Fruit fly (Drosophila melanogaster) whole organism, pupa: ENCODE results near the gene Pif1B.

Experiments
- CG10348 ChIP-seq: fragments of 200-800 bp; sonication (Bioruptor generic); IDR thresholded peaks from 2 replicates; pipeline ENCODE4 v1.3.6; 2022; ENCODE audit warnings: missing biosample characterization, missing genetic modification characterization
- CG12605 ChIP-seq: fragments of 200-800 bp; sonication (Bioruptor generic); IDR thresholded peaks from 2 replicates; pipeline ENCODE4 v1.3.6; 2022; ENCODE audit warnings: missing biosample characterization, missing genetic modification characterization
- CG13204 ChIP-seq: fragments of 200-800 bp; sonication (Bioruptor generic); optimal IDR thresholded peaks from 2 replicates; lab custom pipeline; 2018; ENCODE audit warnings: missing biosample characterization, mild to moderate bottlenecking, missing genetic modification characterization, moderate library complexity
- CG14655 ChIP-seq: fragments of 200-800 bp; sonication (Bioruptor generic); optimal IDR thresholded peaks from 3 replicates; lab custom pipeline; 2017; ENCODE audit warnings: mild to moderate bottlenecking, missing biosample characterization, missing genetic modification reagents, missing genetic modification characterization
- CG15710 ChIP-seq: fragments of 200-800 bp; sonication (Bioruptor generic); optimal IDR thresholded peaks from 2 replicates; lab custom pipeline; 2018; ENCODE audit warnings: missing biosample characterization, mild to moderate bottlenecking, missing genetic modification characterization, moderate library complexity
- CG17806 ChIP-seq: fragments of 200-800 bp; sonication (Bioruptor generic); optimal IDR thresholded peaks from 2 replicates; lab custom pipeline; 2018; ENCODE audit warnings: missing biosample characterization, mild to moderate bottlenecking, missing genetic modification characterization, moderate library complexity
- CG32121 ChIP-seq: fragments of 200-800 bp; sonication (Bioruptor generic); IDR thresholded peaks from 2 replicates; pipeline ENCODE4 v1.3.6; 2022; ENCODE audit warnings: missing biosample characterization, missing genetic modification characterization
- CG34367 ChIP-seq: fragments of 200-800 bp; sonication (Bioruptor generic); optimal IDR thresholded peaks from 2 replicates; lab custom pipeline; 2018; ENCODE audit warnings: missing biosample characterization, mild to moderate bottlenecking, missing genetic modification characterization
- CG4496 ChIP-seq: fragments of 200-800 bp; sonication (Bioruptor generic); IDR thresholded peaks from 3 replicates; pipeline ENCODE4 v1.3.6; 2022; ENCODE audit warnings: missing biosample characterization, missing genetic modification characterization
- CG8159 ChIP-seq: fragments of 200-800 bp; sonication (Bioruptor generic); optimal IDR thresholded peaks from 3 replicates; lab custom pipeline; 2018; ENCODE audit warnings: missing biosample characterization, mild to moderate bottlenecking, missing genetic modification characterization, moderate library complexity
- CG8301 ChIP-seq: fragments of 200-800 bp; sonication (Bioruptor generic); optimal IDR thresholded peaks from 2 replicates; lab custom pipeline; 2018; ENCODE audit warnings: missing biosample characterization, mild to moderate bottlenecking, missing genetic modification characterization
- CG9948 ChIP-seq: fragments of 200-800 bp; sonication (Bioruptor generic); optimal IDR thresholded peaks from 2 replicates; lab custom pipeline; 2018; ENCODE audit warnings: missing biosample characterization, mild to moderate bottlenecking, missing genetic modification characterization, moderate library complexity
- D1 ChIP-seq: fragments of 200-800 bp; sonication (Bioruptor generic); optimal IDR thresholded peaks from 2 replicates; lab custom pipeline; 2018; ENCODE audit warnings: missing biosample characterization, mild to moderate bottlenecking, missing genetic modification characterization, moderate library complexity
- EcR ChIP-seq: fragments of 200-800 bp; sonication (Bioruptor generic); optimal IDR thresholded peaks from 3 replicates; lab custom pipeline; 2019; ENCODE audit warnings: missing biosample characterization, missing genetic modification characterization, mild to moderate bottlenecking, moderate library complexity, missing genetic modification reagents
- Ets98B ChIP-seq: fragments of 200-800 bp; sonication (Bioruptor generic); IDR thresholded peaks from 2 replicates; pipeline ENCODE4 v1.3.6; 2022; ENCODE audit warnings: missing biosample characterization, missing genetic modification characterization
- Pif1A ChIP-seq: fragments of 200-800 bp; sonication (Bioruptor generic); optimal IDR thresholded peaks from 3 replicates; lab custom pipeline; 2016; ENCODE audit warnings: missing biosample characterization, missing genetic modification characterization
- Pif1B ChIP-seq: fragments of 200-800 bp; sonication (Bioruptor generic); optimal IDR thresholded peaks from 3 replicates; lab custom pipeline; 2016; ENCODE audit warnings: missing biosample characterization, missing genetic modification characterization
- Snoo ChIP-seq: fragments of 200-800 bp; sonication (Bioruptor generic); optimal IDR thresholded peaks from 3 replicates; lab custom pipeline; 2017; ENCODE audit warnings: missing biosample characterization, mild to moderate bottlenecking, missing genetic modification characterization, inconsistent platforms
- fd96Ca ChIP-seq: fragments of 200-800 bp; sonication (Bioruptor generic); IDR thresholded peaks from 3 replicates; pipeline ENCODE4 v1.3.6; 2022; ENCODE audit warnings: missing biosample characterization, missing genetic modification characterization
- gl ChIP-seq: fragments of 200-800 bp; sonication (Bioruptor generic); optimal IDR thresholded peaks from 2 replicates; lab custom pipeline; 2018; ENCODE audit warnings: missing biosample characterization, mild to moderate bottlenecking, missing genetic modification characterization
- rn ChIP-seq: fragments of 200-800 bp; sonication (Bioruptor generic); IDR thresholded peaks from 2 replicates; pipeline ENCODE4 v1.3.6; 2022; ENCODE audit warnings: missing biosample characterization, missing genetic modification characterization

Gene Pif1B

DNA sequence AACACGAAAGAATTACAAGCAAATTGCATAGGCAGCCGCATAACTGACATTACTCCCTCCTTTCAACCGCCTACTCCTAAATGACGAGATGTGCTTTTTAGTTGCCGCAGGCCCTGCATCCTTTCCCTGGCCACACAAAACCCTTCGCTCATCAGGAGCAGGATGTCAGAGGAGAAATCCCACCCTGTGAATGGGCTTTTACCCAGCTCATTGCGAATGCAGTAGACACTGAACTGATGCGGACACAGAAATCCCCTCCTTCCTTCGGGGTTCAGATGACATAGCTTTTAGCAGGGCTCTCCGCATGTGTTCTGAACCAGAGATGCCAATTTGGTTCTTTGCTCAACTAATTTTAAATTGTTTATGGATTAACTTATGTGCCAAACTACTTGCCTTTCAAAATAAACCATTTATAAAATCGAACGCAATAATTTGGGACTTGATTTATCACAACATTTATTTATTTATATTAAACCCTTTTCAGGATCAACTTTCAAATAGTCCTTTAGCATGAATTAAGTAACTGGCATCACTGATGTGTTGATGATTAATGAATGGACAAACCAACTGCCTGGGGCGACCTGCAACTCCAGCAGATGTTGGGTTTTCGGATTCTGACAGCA lies 61.7 kb downstream of the Pif1B start:
- peak; percentile 49 for TF ChIP-seq CG17806 (tag; lab: Kevin White, UChicago)
- TF ChIP-seq Snoo = peak; percentile 31
- peak; percentile 34 for TF ChIP-seq CG15710
- TF ChIP-seq CG8301 (tag; lab: Kevin White, UChicago) = no peak
- no peak for TF ChIP-seq CG4496
- no peak for TF ChIP-seq rn (GFP tag; lab: Robert Waterston, UW)
- peak; percentile 76 for TF ChIP-seq CG8159 (tag; lab: Kevin White, UChicago)
- peak; percentile 11 for TF ChIP-seq CG9948 (tag; lab: Kevin White, UChicago)

DNA sequence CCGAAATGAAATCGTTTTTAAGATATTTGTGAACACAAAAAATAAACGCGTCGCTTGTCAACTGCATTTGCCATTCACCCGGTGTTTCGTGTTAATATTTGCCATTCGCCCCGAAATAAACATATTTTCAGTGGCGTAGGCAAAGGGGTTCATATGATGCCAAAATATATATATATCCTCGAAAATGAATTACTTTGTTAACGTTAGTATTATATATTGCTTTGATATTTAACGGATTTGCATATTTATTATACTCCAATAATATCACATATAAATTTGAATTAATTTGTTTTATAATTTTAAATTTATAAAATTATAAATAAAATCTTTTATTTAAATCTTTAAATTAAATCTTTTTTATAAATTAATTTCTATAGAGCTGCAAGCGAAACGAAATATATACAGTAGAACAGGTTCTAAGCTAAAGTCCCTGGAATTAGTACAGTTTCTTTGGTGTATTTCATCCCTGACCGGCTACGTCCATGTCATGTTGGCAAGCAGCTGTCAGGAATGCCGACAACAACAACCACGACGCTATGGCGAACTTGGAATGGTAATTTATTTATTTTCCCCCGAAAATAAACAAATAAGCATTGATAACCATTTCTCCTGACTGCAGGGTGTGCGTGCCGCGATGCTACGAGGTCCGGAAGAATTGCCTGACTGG lies 69.2 kb downstream of the Pif1B start, which contains the start of the genes M1BP and CG8202:
Gene M1BP (minus strand): TSS at position 102 of the 667 bp plus-strand sequence.
Gene CG8202 (plus strand): TSS at position 495 of the 667 bp plus-strand sequence.
- TF ChIP-seq CG15710 (peak; percentile 88), CG14655 (GFP tag; lab: Kevin White, UChicago) (no peak), D1 (no peak), CG10348 (GFP tag; lab: Robert Waterston, UW) (no peak), CG13204 (GFP tag; lab: Kevin White, UChicago) (no peak), rn (GFP tag; lab: Robert Waterston, UW) (no peak), fd96Ca (GFP tag; lab: Robert Waterston, UW) (peak; percentile 63; the same call in 2 of the 3 replicates), CG17806 (tag; lab: Kevin White, UChicago) (peak; percentile 73), CG9948 (tag; lab: Kevin White, UChicago) (peak; percentile 85), Snoo (peak; percentile 88), gl (no peak), CG8159 (tag; lab: Kevin White, UChicago) (peak; percentile 98), Pif1B (GFP tag; lab: Kevin White, UChicago) (no peak), CG34367 (tag; lab: Kevin White, UChicago) (peak; percentile 72), Ets98B (GFP tag; lab: Robert Waterston, UW) (peak; percentile 54; the same call in 1 of the 2 replicates), Pif1A (GFP tag; lab: Kevin White, UChicago) (no peak), CG32121 (GFP tag; lab: Robert Waterston, UW) (peak; percentile 64), EcR (GFP tag; lab: Kevin White, UChicago) (no peak), CG4496 (peak; percentile 68), CG12605 (GFP tag; lab: Robert Waterston, UW) (0 out of 2 replicates have a peak, but pooled peaks have one; percentile 31), CG8301 (tag; lab: Kevin White, UChicago) (no peak)

DNA sequence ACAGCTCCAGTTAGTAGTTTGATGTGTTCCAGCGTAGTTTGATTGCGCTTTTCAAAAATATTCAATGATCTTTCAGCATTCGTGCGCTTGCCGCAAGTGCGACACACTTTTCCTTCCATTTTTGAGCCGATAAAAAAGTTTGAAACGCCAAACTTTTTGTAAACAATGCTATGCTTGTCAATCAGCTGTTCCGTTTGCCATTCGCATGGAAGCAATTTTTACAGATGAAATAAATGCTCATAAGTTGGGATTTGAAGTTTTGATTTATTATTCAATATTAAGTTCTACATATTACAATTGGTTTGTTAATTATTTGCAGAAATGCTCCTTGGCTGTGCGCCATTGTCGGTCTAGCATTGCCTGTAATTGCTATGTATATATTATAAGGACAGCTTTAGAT lies 71.4 kb downstream of the Pif1B start, which contains the start of gene ranshi:
Gene ranshi (minus strand): TSS at position 152 of the 400 bp plus-strand sequence.
- TF ChIP-seq rn (GFP tag; lab: Robert Waterston, UW) (no peak), Pif1B (GFP tag; lab: Kevin White, UChicago) (no peak), CG15710 (no peak), CG8159 (tag; lab: Kevin White, UChicago) (no peak)

DNA sequence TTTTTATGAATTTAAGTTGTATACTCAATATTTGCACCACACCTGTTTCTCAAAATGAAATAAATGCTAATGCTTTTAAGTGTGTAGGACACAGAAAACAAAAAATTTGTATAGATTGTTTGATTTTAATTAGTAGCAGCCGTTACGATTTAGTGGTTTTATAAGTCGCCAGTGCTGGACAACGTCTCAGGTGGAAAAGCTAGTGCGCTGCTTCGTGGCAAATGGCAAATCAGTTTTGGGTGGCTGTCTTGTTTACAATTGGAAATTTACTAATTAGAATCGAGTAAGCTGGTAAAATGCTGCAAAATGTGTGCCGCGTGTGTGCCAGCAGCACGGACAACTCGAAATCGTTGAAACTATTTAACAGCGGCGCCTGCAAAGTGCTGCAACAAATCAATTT lies 74.3 kb downstream of the Pif1B start, which contains the start of gene CG8159:
Gene CG8159 (plus strand): TSS at position 223 of the 400 bp plus-strand sequence.
- TF ChIP-seq Snoo (no peak), CG17806 (tag; lab: Kevin White, UChicago) (no peak), D1 (no peak), EcR (GFP tag; lab: Kevin White, UChicago) (no peak), CG34367 (tag; lab: Kevin White, UChicago) (no peak), Ets98B (GFP tag; lab: Robert Waterston, UW) (no peak), CG15710 (no peak), Pif1A (GFP tag; lab: Kevin White, UChicago) (no peak), CG9948 (tag; lab: Kevin White, UChicago) (no peak)

DNA sequence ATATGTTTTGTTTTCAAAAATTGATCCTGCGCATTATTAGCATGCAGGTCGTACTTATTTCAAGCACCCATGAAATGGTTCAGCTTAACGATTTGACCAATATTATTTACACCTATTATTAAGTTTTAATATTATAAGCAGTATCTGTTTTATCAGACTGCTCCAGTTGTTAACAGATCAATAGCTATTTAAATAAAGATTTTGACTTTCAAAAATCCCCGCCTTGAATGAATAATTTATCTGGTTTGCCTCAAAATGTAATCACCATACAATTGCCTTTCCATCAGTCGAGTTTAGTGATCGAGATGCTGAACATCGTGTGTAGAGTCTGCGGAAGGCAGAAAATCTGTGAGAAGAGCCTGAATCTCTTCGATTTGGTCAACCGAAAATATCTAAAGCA lies 75.8 kb downstream of the Pif1B start, which contains the start of gene ouib:
Gene ouib (plus strand): TSS at position 301 of the 400 bp plus-strand sequence.
- TF ChIP-seq CG4496 = no peak
- TF ChIP-seq CG34367 (tag; lab: Kevin White, UChicago) = no peak
- TF ChIP-seq rn (GFP tag; lab: Robert Waterston, UW) = no peak
- no peak for TF ChIP-seq CG8159 (tag; lab: Kevin White, UChicago)
- no peak for TF ChIP-seq CG32121 (GFP tag; lab: Robert Waterston, UW)
- no peak for TF ChIP-seq D1
- no peak for TF ChIP-seq CG12605 (GFP tag; lab: Robert Waterston, UW)
- no peak for TF ChIP-seq CG14655 (GFP tag; lab: Kevin White, UChicago)
- TF ChIP-seq Ets98B (GFP tag; lab: Robert Waterston, UW) = no peak
- no peak for TF ChIP-seq CG13204 (GFP tag; lab: Kevin White, UChicago)
